Worm (Caenorhabditis elegans): ENCODE results near the gene F21D9.2.

The F21D9.2 gene

ce11 chrV:19299262-19299661, 37.0 kb upstream of the F21D9.2 start, which contains the start of gene F55C9.14:
TSS of gene F55C9.14 (plus strand) at chrV:19299562.
- TF ChIP-seq ama-1 (optimal IDR thresholded peaks at IDR 0.05) = no peak
- TF ChIP-seq tbx-11 (GFP tag; IDR thresholded peaks at IDR 0.05) = no peak
- TF ChIP-seq tra-4 (tag; optimal IDR thresholded peaks at IDR 0.05) = no peak
- TF ChIP-seq ets-7 (tag; optimal IDR thresholded peaks at IDR 0.05) = no peak
- TF ChIP-seq ceh-13 (GFP tag; optimal IDR thresholded peaks at IDR 0.05) = no peak
- TF ChIP-seq flt-1 (GFP tag; IDR thresholded peaks at IDR 0.05) = no peak
- TF ChIP-seq B0310.2 (tag; optimal IDR thresholded peaks at IDR 0.05) = no peak
- TF ChIP-seq sea-1 (GFP tag; conservative IDR thresholded peaks at IDR 0.05) = no peak
- TF ChIP-seq hnd-1 (tag; optimal IDR thresholded peaks at IDR 0.05) = no peak
- TF ChIP-seq ceh-36 (tag; optimal IDR thresholded peaks at IDR 0.05) = no peak

ce11 chrV:19297510-19297909, 35.3 kb upstream of the F21D9.2 start, which contains the start of gene fbxb-60:
TSS of gene fbxb-60 (plus strand) at chrV:19297810.
- TF ChIP-seq hmg-4 (GFP tag; optimal IDR thresholded peaks at IDR 0.05) = no peak
- TF ChIP-seq ets-7 (tag; optimal IDR thresholded peaks at IDR 0.05) = no peak
- no peak for TF ChIP-seq sea-1 (GFP tag; conservative IDR thresholded peaks at IDR 0.05)

- TF ChIP-seq sea-1 (GFP tag; conservative IDR thresholded peaks at IDR 0.05) (no peak), tbx-37 (GFP tag; conservative IDR thresholded peaks at IDR 0.05) (no peak), flt-1 (GFP tag; IDR thresholded peaks at IDR 0.05) (no peak), hmbx-1 (tag; optimal IDR thresholded peaks at IDR 0.05) (no peak), hnd-1 (tag; optimal IDR thresholded peaks at IDR 0.05) (no peak), ceh-13 (GFP tag; optimal IDR thresholded peaks at IDR 0.05) (no peak), B0310.2 (tag; optimal IDR thresholded peaks at IDR 0.05) (no peak), pes-1 (GFP tag; IDR thresholded peaks at IDR 0.05) (no peak), tra-4 (tag; optimal IDR thresholded peaks at IDR 0.05) (no peak), ets-7 (tag; optimal IDR thresholded peaks at IDR 0.05) (no peak), F13C5.2 (tag; optimal IDR thresholded peaks at IDR 0.05) (no peak), aly-1 (tag; optimal IDR thresholded peaks at IDR 0.05) (no peak)
Observed at ce11 chrV:19296723-19297122, 34.5 kb upstream of the F21D9.2 start, which contains the start of gene F55C9.6. TSS of gene F55C9.6 (minus strand) at chrV:19296823.

DNA sequence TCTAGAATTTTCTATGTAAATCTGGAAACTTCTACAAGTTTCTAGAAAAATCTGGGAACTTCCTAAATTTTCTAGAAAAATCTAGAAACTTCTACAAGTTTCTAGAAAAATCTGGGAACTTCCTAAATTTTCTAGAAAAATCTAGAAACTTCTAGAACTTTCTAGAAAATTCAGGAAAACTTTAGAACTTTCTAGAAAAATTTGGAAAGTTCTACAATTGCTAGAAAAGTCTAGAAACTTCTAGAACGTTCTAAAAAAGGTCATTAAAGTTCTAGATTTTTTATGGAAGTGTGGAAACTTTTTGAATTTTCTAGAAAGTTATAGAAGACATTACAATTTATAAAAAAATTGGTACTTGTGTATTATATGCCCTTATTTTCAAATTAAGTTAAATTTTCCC, 30.8 kb upstream of the F21D9.2 start, which contains the start of gene F55C9.5:
Gene F55C9.5 (minus strand): TSS at position 101 of the 400 bp plus-strand sequence.
- TF ChIP-seq ceh-36 (tag; optimal IDR thresholded peaks at IDR 0.05) = no peak
- TF ChIP-seq hnd-1 (tag; optimal IDR thresholded peaks at IDR 0.05) = no peak
- no peak for TF ChIP-seq tbx-11 (GFP tag; IDR thresholded peaks at IDR 0.05)
- no peak for TF ChIP-seq flt-1 (GFP tag; IDR thresholded peaks at IDR 0.05)
- TF ChIP-seq ama-1 (optimal IDR thresholded peaks at IDR 0.05) = no peak
- no peak for TF ChIP-seq tbx-37 (GFP tag; conservative IDR thresholded peaks at IDR 0.05)

DNA sequence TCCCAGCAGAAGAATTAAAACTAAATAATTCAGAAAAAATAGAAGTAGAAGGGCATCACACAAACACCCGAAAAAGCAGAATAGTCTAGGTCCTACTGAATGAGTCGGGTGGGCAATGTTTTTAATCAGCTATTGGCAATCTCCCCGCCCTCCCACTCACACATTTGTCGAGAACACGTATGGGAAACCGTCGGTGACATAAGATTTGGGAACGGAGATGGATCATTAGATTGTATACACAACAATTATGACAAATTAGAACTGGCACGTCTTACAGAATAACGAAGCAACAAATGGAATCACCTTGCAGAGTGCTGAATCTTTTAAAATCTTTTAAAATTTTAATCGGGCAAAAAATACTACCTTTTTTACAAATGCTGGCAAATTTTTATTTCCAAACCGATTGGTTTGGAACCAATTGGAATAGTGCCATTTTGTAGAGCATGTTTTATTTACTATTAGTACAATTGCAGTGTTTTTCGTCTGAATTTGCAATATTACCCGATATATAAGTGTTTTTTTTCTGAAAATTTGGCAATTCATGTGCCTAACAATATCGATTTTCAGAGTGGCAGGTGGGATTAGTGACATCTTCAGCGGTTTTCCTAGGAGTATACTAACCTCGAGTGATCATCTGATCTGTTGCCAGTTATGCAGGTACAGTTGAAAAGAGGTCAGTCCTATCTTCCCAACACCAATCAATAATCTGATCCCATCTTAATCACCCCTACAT, 26.0 kb upstream of the F21D9.2 start, which contains the start of the genes F55C9.3 and fbxb-57:
Gene F55C9.3 (minus strand): TSS at position 101 of the 733 bp plus-strand sequence.
Gene fbxb-57 (plus strand): TSS at position 683 of the 733 bp plus-strand sequence.
- TF ChIP-seq B0310.2 (tag; optimal IDR thresholded peaks at IDR 0.05) = no peak
- TF ChIP-seq hnd-1 (tag; optimal IDR thresholded peaks at IDR 0.05) = no peak
- no peak for TF ChIP-seq ama-1 (optimal IDR thresholded peaks at IDR 0.05)
- no peak for TF ChIP-seq aly-1 (tag; optimal IDR thresholded peaks at IDR 0.05)
- TF ChIP-seq ceh-13 (GFP tag; optimal IDR thresholded peaks at IDR 0.05) = no peak
- TF ChIP-seq pes-1 (GFP tag; IDR thresholded peaks at IDR 0.05) = no peak
- TF ChIP-seq hmbx-1 (tag; optimal IDR thresholded peaks at IDR 0.05) = no peak
- TF ChIP-seq flt-1 (GFP tag; IDR thresholded peaks at IDR 0.05) = no peak
- TF ChIP-seq F13C5.2 (tag; optimal IDR thresholded peaks at IDR 0.05) = no peak
- no peak for TF ChIP-seq sea-1 (GFP tag; conservative IDR thresholded peaks at IDR 0.05)
- TF ChIP-seq ets-7 (tag; optimal IDR thresholded peaks at IDR 0.05) = no peak
- TF ChIP-seq hmg-4 (GFP tag; optimal IDR thresholded peaks at IDR 0.05) = no peak
- no peak for TF ChIP-seq scrt-1 (GFP tag; IDR thresholded peaks at IDR 0.05)
- TF ChIP-seq ceh-36 (tag; optimal IDR thresholded peaks at IDR 0.05) = no peak
- no peak for TF ChIP-seq tbx-37 (GFP tag; conservative IDR thresholded peaks at IDR 0.05)

DNA sequence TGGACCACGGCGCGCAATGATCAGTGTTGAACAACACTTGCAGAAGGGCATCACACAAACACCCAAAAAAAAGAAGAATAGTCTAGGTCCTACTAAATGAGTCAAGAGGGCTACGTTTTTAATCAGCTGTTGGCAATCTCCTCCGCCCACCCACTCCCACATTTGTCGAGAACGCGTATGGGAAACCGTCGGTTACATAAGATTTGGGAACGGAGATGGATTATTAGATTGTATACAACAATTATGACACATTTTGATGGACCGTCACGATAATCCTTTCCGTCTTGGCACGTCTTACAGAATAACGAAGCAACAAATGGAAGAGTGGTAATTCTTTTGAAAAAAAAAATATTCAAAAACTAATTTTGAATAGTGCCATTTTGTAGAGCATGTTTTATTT, 23.7 kb upstream of the F21D9.2 start:
- no peak for TF ChIP-seq tbx-11 (GFP tag; IDR thresholded peaks at IDR 0.05)
- TF ChIP-seq sea-1 (GFP tag; conservative IDR thresholded peaks at IDR 0.05) = no peak
- no peak for TF ChIP-seq B0310.2 (tag; optimal IDR thresholded peaks at IDR 0.05)
- no peak for TF ChIP-seq ceh-36 (tag; optimal IDR thresholded peaks at IDR 0.05)
- TF ChIP-seq tra-4 (tag; optimal IDR thresholded peaks at IDR 0.05) = no peak
- no peak for TF ChIP-seq tbx-37 (GFP tag; conservative IDR thresholded peaks at IDR 0.05)
- no peak for TF ChIP-seq scrt-1 (GFP tag; IDR thresholded peaks at IDR 0.05)
- no peak for TF ChIP-seq hnd-1 (tag; optimal IDR thresholded peaks at IDR 0.05)
- TF ChIP-seq F13C5.2 (tag; optimal IDR thresholded peaks at IDR 0.05) = no peak
- TF ChIP-seq flt-1 (GFP tag; IDR thresholded peaks at IDR 0.05) = no peak
- no peak for TF ChIP-seq hmg-4 (GFP tag; optimal IDR thresholded peaks at IDR 0.05)
- no peak for TF ChIP-seq pes-1 (GFP tag; IDR thresholded peaks at IDR 0.05)
- no peak for TF ChIP-seq ama-1 (optimal IDR thresholded peaks at IDR 0.05)
- TF ChIP-seq hmbx-1 (tag; optimal IDR thresholded peaks at IDR 0.05) = no peak
- no peak for TF ChIP-seq ets-7 (tag; optimal IDR thresholded peaks at IDR 0.05)

ce11 chrV:19282314-19282713, 20.1 kb upstream of the F21D9.2 start, which contains the start of gene fbxb-117:
TSS of gene fbxb-117 (plus strand) at chrV:19282614.
- no peak for TF ChIP-seq hmbx-1 (tag; optimal IDR thresholded peaks at IDR 0.05)
- no peak for TF ChIP-seq hnd-1 (tag; optimal IDR thresholded peaks at IDR 0.05)
- no peak for TF ChIP-seq F13C5.2 (tag; optimal IDR thresholded peaks at IDR 0.05)
- no peak for TF ChIP-seq sea-1 (GFP tag; conservative IDR thresholded peaks at IDR 0.05)
- TF ChIP-seq tbx-37 (GFP tag; conservative IDR thresholded peaks at IDR 0.05) = no peak
- no peak for TF ChIP-seq pes-1 (GFP tag; IDR thresholded peaks at IDR 0.05)
- no peak for TF ChIP-seq tra-4 (tag; optimal IDR thresholded peaks at IDR 0.05)
- TF ChIP-seq ceh-36 (tag; optimal IDR thresholded peaks at IDR 0.05) = no peak
- TF ChIP-seq flt-1 (GFP tag; IDR thresholded peaks at IDR 0.05) = no peak
- TF ChIP-seq scrt-1 (GFP tag; IDR thresholded peaks at IDR 0.05) = no peak
- TF ChIP-seq B0310.2 (tag; optimal IDR thresholded peaks at IDR 0.05) = no peak
- TF ChIP-seq hmg-4 (GFP tag; optimal IDR thresholded peaks at IDR 0.05) = no peak
- TF ChIP-seq ets-7 (tag; optimal IDR thresholded peaks at IDR 0.05) = no peak
- no peak for TF ChIP-seq aly-1 (tag; optimal IDR thresholded peaks at IDR 0.05)
- TF ChIP-seq tbx-11 (GFP tag; IDR thresholded peaks at IDR 0.05) = no peak
- TF ChIP-seq ceh-13 (GFP tag; optimal IDR thresholded peaks at IDR 0.05) = no peak
- TF ChIP-seq ama-1 (optimal IDR thresholded peaks at IDR 0.05) = no peak

All from whole organism, early embryonic.